Worm (Caenorhabditis elegans) whole organism, young adult: ENCODE results near the gene hmgr-1.

Experiments
- B0019.2 ChIP-seq: fragments of 200-800 bp; sonication (Bioruptor generic); conservative IDR thresholded peaks from 2 replicates; pipeline ENCODE4 v1.3.6; 2022; ENCODE audit warnings: missing genetic modification reagents, missing genetic modification characterization, missing compliant biosample characterization
- B0035.1 ChIP-seq: sonication (generic microtip); optimal IDR thresholded peaks from 2 replicates; lab custom pipeline; 2016; ENCODE audit warnings: missing genetic modification characterization, mild to moderate bottlenecking, missing compliant biosample characterization, missing genotype, missing genetic modification reagents
- F33H1.4 ChIP-seq: fragments of 200-800 bp; sonication (Bioruptor generic); IDR thresholded peaks from 2 replicates; pipeline ENCODE4 v1.3.6; 2022; ENCODE audit warnings: missing genetic modification reagents, missing genetic modification characterization, missing compliant biosample characterization
- Y67H2A.10 ChIP-seq: fragments of 200-800 bp; sonication (Bioruptor generic); conservative IDR thresholded peaks from 2 replicates; pipeline ENCODE4 v1.3.6; 2022; ENCODE audit warnings: missing genetic modification reagents, missing genetic modification characterization, missing compliant biosample characterization
- akir-1 ChIP-seq: fragments of 200-800 bp; sonication (Bioruptor generic); optimal IDR thresholded peaks from 2 replicates; lab custom pipeline; 2018; ENCODE audit warnings: mild to moderate bottlenecking, missing genetic modification characterization, moderate library complexity, missing compliant biosample characterization
- bed-1 ChIP-seq: fragments of 200-800 bp; sonication (Bioruptor generic); IDR thresholded peaks from 2 replicates; pipeline ENCODE4 v1.3.6; 2022; ENCODE audit warnings: missing genetic modification reagents, missing genetic modification characterization, missing compliant biosample characterization
- bed-2 ChIP-seq: fragments of 200-800 bp; sonication (Bioruptor generic); IDR thresholded peaks from 2 replicates; pipeline ENCODE4 v1.3.6; 2022; ENCODE audit warnings: missing genetic modification reagents, missing genetic modification characterization, missing compliant biosample characterization
- hsf-1 ChIP-seq: fragments of 200-800 bp; sonication (Bioruptor generic); IDR thresholded peaks from 2 replicates; pipeline ENCODE4 v1.3.6; 2022; ENCODE audit warnings: missing genetic modification reagents, missing genetic modification characterization, missing compliant biosample characterization
- lin-40 ChIP-seq: sonication (generic microtip); optimal IDR thresholded peaks from 2 replicates; lab custom pipeline; 2016; ENCODE audit warnings: missing genetic modification characterization, mild to moderate bottlenecking, missing compliant biosample characterization, missing genotype, missing genetic modification reagents
- nfya-1 ChIP-seq: sonication (generic microtip); optimal IDR thresholded peaks from 2 replicates; lab custom pipeline; 2017; ENCODE audit warnings: antibody characterized with exemption, missing compliant biosample characterization, missing genetic modification characterization, borderline replicate concordance; ENCODE audit not compliant: insufficient read depth
- nhr-179 ChIP-seq: sonication (generic microtip); optimal IDR thresholded peaks from 2 replicates; lab custom pipeline; 2016; ENCODE audit warnings: mild to moderate bottlenecking, missing genetic modification characterization, missing compliant biosample characterization
- pha-4 ChIP-seq: fragments of 150-350 bp; sonication (generic microtip); optimal IDR thresholded peaks from 2 replicates; lab custom pipeline; 2014; ENCODE audit warnings: missing biosample characterization, missing genetic modification reagents, missing genetic modification characterization
- rec-8 ChIP-seq, 2 experiments: sonication (generic microtip); optimal IDR thresholded peaks; 2 replicates each; lab custom pipeline; 2016; ENCODE audit warnings: mild to moderate bottlenecking in 2 of 2, missing genetic modification characterization in 2 of 2, missing genetic modification reagents in 2 of 2, missing genotype in 2 of 2, missing biosample characterization in 1 of 2, missing compliant biosample characterization in 1 of 2, moderate library complexity in 1 of 2
- zim-3 ChIP-seq: sonication (generic microtip); optimal IDR thresholded peaks from 2 replicates; lab custom pipeline; 2017; ENCODE audit warnings: mild to moderate bottlenecking, missing genetic modification characterization, moderate library complexity, missing compliant biosample characterization

DNA sequence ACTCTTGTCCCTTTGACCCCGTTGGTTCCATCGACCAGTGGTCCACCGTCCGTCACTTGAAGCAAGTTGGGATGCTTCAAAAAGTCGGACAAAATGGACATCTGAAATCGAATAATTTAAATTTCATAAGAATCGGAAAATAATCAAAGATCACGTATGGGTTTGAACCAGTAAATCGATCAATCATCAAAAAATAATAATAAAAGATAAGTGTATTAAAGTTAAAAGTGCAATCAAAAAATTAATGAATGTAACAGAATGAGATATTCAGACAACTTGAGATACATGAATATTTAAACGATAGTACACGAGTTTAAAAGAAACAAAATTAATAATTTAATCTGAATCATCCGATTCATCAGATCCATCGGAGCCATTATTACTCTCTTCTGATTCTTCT lies 19.6 kb downstream of the hmgr-1 start, which contains the start of gene T20B12.7:
- TF ChIP-seq pha-4 (tag; lab: Kevin White, UChicago): no peak
- no peak for TF ChIP-seq bed-1
- no peak for TF ChIP-seq zim-3
- no peak for TF ChIP-seq nhr-179 (tag; lab: Kevin White, UChicago)
- no peak for TF ChIP-seq nfya-1
- TF ChIP-seq B0019.2 (GFP tag; lab: Robert Waterston, UW): no peak
- TF ChIP-seq B0035.1 (tag; lab: Kevin White, UChicago): no peak
- no peak for TF ChIP-seq rec-8 (tag; optimal IDR thresholded peaks at IDR 0.05; lab: Kevin White, UChicago)
- TF ChIP-seq akir-1 (GFP tag; lab: Kevin White, UChicago): no peak
- TF ChIP-seq Y67H2A.10: no peak
- TF ChIP-seq bed-2 (GFP tag; lab: Robert Waterston, UW): no peak
- no peak for TF ChIP-seq F33H1.4 (GFP tag; lab: Robert Waterston, UW)
- no peak for TF ChIP-seq hsf-1 (GFP tag; lab: Robert Waterston, UW)
- no peak for TF ChIP-seq lin-40 (tag; lab: Kevin White, UChicago)
